Fruit fly (Drosophila melanogaster): ENCODE measurements around the gene mei-217.

dm6 chrX:17146529-17146928 lies 3.7 kb upstream of the mei-217 start:
- no peak for TF ChIP-seq CG6792 (GFP tag; optimal IDR thresholded peaks at IDR 0.05)
- TF ChIP-seq net (GFP tag; optimal IDR thresholded peaks at IDR 0.05): no peak
- TF ChIP-seq Sox102F (GFP tag; optimal IDR thresholded peaks at IDR 0.05): no peak
- TF ChIP-seq Hr4 (GFP tag; optimal IDR thresholded peaks at IDR 0.05): no peak
- TF ChIP-seq CG16779 (tag; optimal IDR thresholded peaks at IDR 0.05): no peak
- no peak for TF ChIP-seq Blimp-1 (GFP tag; optimal IDR thresholded peaks at IDR 0.05)
- no peak for TF ChIP-seq CG7368 (GFP tag; optimal IDR thresholded peaks at IDR 0.05)
- no peak for TF ChIP-seq Hr39 (GFP tag; optimal IDR thresholded peaks at IDR 0.05)
- TF ChIP-seq CG31627 (GFP tag; optimal IDR thresholded peaks at IDR 0.05): no peak
- TF ChIP-seq fkh (GFP tag; optimal IDR thresholded peaks at IDR 0.05): no peak
